Fruit fly (Drosophila melanogaster): ENCODE measurements around the gene CG13784.
A peak's percentile ranks its signal among the peaks of the same experiment; 100 is the strongest.

- peak; percentile 37 for TF ChIP-seq Spps (tag; optimal IDR thresholded peaks at IDR 0.05)
- no peak for TF ChIP-seq Hmx (GFP tag; optimal IDR thresholded peaks at IDR 0.05)
- TF ChIP-seq Med (GFP tag), result peak; percentile 90
Observed at dm6 chr2L:7261989-7262388, 42.2 kb upstream of the CG13784 start.

Measured in whole organism, embryonic.